Worm (Caenorhabditis elegans) whole organism, mixed stage, embryonic: ENCODE data around the gene M176.4.

ENCODE experiments used
- ceh-39 ChIP-seq: fragments of 150-350 bp; optimal IDR thresholded peaks from 2 replicates; lab custom pipeline; 2014; ENCODE audit warnings: missing biosample characterization, missing genetic modification characterization
- nhr-12 ChIP-seq: fragments of 150-350 bp; optimal IDR thresholded peaks from 2 replicates; lab custom pipeline; 2014; ENCODE audit warnings: missing biosample characterization, missing genetic modification characterization
- snpc-4 ChIP-seq: fragments of 150-350 bp; optimal IDR thresholded peaks from 2 replicates; lab custom pipeline; 2014; ENCODE audit warnings: missing biosample characterization, missing genetic modification characterization

- TF ChIP-seq nhr-12 (tag; lab: Kevin White, UChicago) (no peak), snpc-4 (tag; lab: Kevin White, UChicago) (no peak), ceh-39 (tag; lab: Kevin White, UChicago) (no peak)
Observed at ce11 chrII:9411497-9411896, 6.7 kb upstream of the M176.4 start, which contains the start of gene M176.9.
